Worm (Caenorhabditis elegans): ENCODE measurements around the gene C46E10.1.

ce11 chrII:3684487-3685067 is 39.4 kb upstream of the C46E10.1 start:
- no peak for TF ChIP-seq dsc-1 (tag; optimal IDR thresholded peaks at IDR 0.05)
- no peak for TF ChIP-seq ztf-11 (tag; optimal IDR thresholded peaks at IDR 0.05)
- no peak for TF ChIP-seq nhr-28 (tag; optimal IDR thresholded peaks at IDR 0.05)
- TF ChIP-seq mdl-1 (tag; optimal IDR thresholded peaks at IDR 0.05), result no peak
- no peak for TF ChIP-seq mef-2 (tag; optimal IDR thresholded peaks at IDR 0.05)
- TF ChIP-seq ama-1 (optimal IDR thresholded peaks at IDR 0.05), result no peak
- no peak for TF ChIP-seq elt-3 (tag; optimal IDR thresholded peaks at IDR 0.05)
- no peak for TF ChIP-seq fkh-10 (GFP tag; optimal IDR thresholded peaks at IDR 0.05)
- no peak for TF ChIP-seq ceh-82 (tag; optimal IDR thresholded peaks at IDR 0.05)
- TF ChIP-seq nhr-12 (tag; optimal IDR thresholded peaks at IDR 0.05), result no peak
- TF ChIP-seq skn-1 (tag; optimal IDR thresholded peaks at IDR 0.05), result peak; percentile 17
- no peak for TF ChIP-seq nhr-11 (tag; optimal IDR thresholded peaks at IDR 0.05)

All from whole organism, L1 larva.